Worm (Caenorhabditis elegans) whole organism, L1 larva: ENCODE data around the gene cey-1.

Experiments used
- ama-1 ChIP-seq: fragments of 150-350 bp; optimal IDR thresholded peaks from 2 replicates; lab custom pipeline; 2014
- ceh-82 ChIP-seq, 3 experiments: fragments of 150-350 bp in 1 of 3; sonication (generic microtip) in 2 of 3; optimal IDR thresholded peaks; 2 replicates each; lab custom pipeline; 2014 to 2017; ENCODE audit warnings: missing biosample characterization in 3 of 3, missing genetic modification characterization in 3 of 3
- fos-1 ChIP-seq: fragments of 150-350 bp; optimal IDR thresholded peaks from 2 replicates; lab custom pipeline; 2014; ENCODE audit warnings: missing biosample characterization, missing genetic modification characterization
- lin-13 ChIP-seq: fragments of 150-350 bp; optimal IDR thresholded peaks from 2 replicates; lab custom pipeline; 2014; ENCODE audit warnings: missing biosample characterization, missing genetic modification reagents, missing genetic modification characterization
- lin-15B ChIP-seq: fragments of 150-350 bp; sonication (generic microtip); optimal IDR thresholded peaks from 3 replicates; lab custom pipeline; 2014; ENCODE audit warnings: missing biosample characterization, missing genetic modification characterization
- nhr-28 ChIP-seq: fragments of 150-350 bp; optimal IDR thresholded peaks from 2 replicates; lab custom pipeline; 2014; ENCODE audit warnings: missing biosample characterization, missing genetic modification characterization
- pax-3 ChIP-seq: fragments of 200-800 bp; sonication (Bioruptor generic); optimal IDR thresholded peaks from 2 replicates; lab custom pipeline; 2018; ENCODE audit warnings: mild to moderate bottlenecking, missing genetic modification characterization, moderate library complexity, missing compliant biosample characterization
- sox-4 ChIP-seq: sonication (generic microtip); optimal IDR thresholded peaks from 2 replicates; lab custom pipeline; 2016; ENCODE audit warnings: missing genetic modification characterization, missing compliant biosample characterization
- ztf-11 ChIP-seq, 2 experiments: sonication (generic microtip); optimal IDR thresholded peaks; 2 replicates each; lab custom pipeline; 2016 to 2017; ENCODE audit warnings: missing genetic modification characterization in 2 of 2, missing biosample characterization in 1 of 2, missing compliant biosample characterization in 1 of 2

ce11 chrII:11043546-11044192 lies 2.7 kb upstream of the cey-1 start:
- TF ChIP-seq sox-4 (tag; lab: Kevin White, UChicago): no peak
- no peak for TF ChIP-seq lin-15B (tag; lab: Kevin White, UChicago)
- TF ChIP-seq nhr-28: no peak
- no peak for TF ChIP-seq ztf-11 (tag; optimal IDR thresholded peaks at IDR 0.05; lab: Kevin White, UChicago)
- TF ChIP-seq fos-1 (tag; lab: Kevin White, UChicago): no peak
- TF ChIP-seq ceh-82 (tag; optimal IDR thresholded peaks at IDR 0.05; lab: Kevin White, UChicago): no peak
- TF ChIP-seq ama-1 (lab: Kevin White, UChicago): no peak
- no peak for TF ChIP-seq lin-13 (GFP tag; lab: Kevin White, UChicago)
- no peak for TF ChIP-seq pax-3
